Worm (Caenorhabditis elegans): ENCODE results near the gene neg-1.

ce11 chrV:4356047-4356612 is 18.5 kb downstream of the neg-1 start:
- TF ChIP-seq C06A6.2 (GFP tag; conservative IDR thresholded peaks at IDR 0.05) (no peak), unc-62 (GFP tag; optimal IDR thresholded peaks at IDR 0.05) (no peak), unc-130 (GFP tag; optimal IDR thresholded peaks at IDR 0.05) (no peak), cebp-2 (GFP tag; IDR thresholded peaks at IDR 0.05) (no peak), ZK185.1 (tag; optimal IDR thresholded peaks at IDR 0.05; ENCODE audit: poor library complexity, severe bottlenecking) (no peak), akir-1 (GFP tag; optimal IDR thresholded peaks at IDR 0.05) (no peak), lin-54 (GFP tag; optimal IDR thresholded peaks at IDR 0.05) (no peak), F49E8.2 (tag; optimal IDR thresholded peaks at IDR 0.05; ENCODE audit: insufficient read depth) (no peak), ama-1 (optimal IDR thresholded peaks at IDR 0.05) (no peak), ama-1 (GFP tag; optimal IDR thresholded peaks at IDR 0.05) (no peak), ceh-91 (GFP tag; IDR thresholded peaks at IDR 0.05) (no peak), lsl-1 (GFP tag; optimal IDR thresholded peaks at IDR 0.05) (no peak), bed-2 (GFP tag; IDR thresholded peaks at IDR 0.05) (no peak), pha-4 (tag; optimal IDR thresholded peaks at IDR 0.05) (no peak), dpl-1 (GFP tag; optimal IDR thresholded peaks at IDR 0.05) (no peak)

All from whole organism, young adult.